Fruit fly (Drosophila melanogaster): ENCODE data around the gene NTPase.

Gene NTPase

dm6 chr2L:2878859-2879258 lies 6.8 kb downstream of the NTPase start, which contains the start of gene RabGGTb (continued):
- TF ChIP-seq CG10959 (GFP tag; IDR thresholded peaks at IDR 0.05): 0 out of 2 replicates have a peak, but pooled peaks have one; percentile 41

- peak; percentile 27 for TF ChIP-seq repo (GFP tag; optimal IDR thresholded peaks at IDR 0.05)
- peak; percentile 21; the same call in 1 of the 2 replicates for TF ChIP-seq onecut (GFP tag; IDR thresholded peaks at IDR 0.05)
- TF ChIP-seq dpn (GFP tag; optimal IDR thresholded peaks at IDR 0.05): peak; percentile 74
- peak; percentile 4 for TF ChIP-seq nau (GFP tag; optimal IDR thresholded peaks at IDR 0.05)
- peak; percentile 77 for TF ChIP-seq luna (GFP tag; optimal IDR thresholded peaks at IDR 0.05)
- TF ChIP-seq trh (GFP tag; optimal IDR thresholded peaks at IDR 0.05): peak; percentile 66
- peak; percentile 49 for TF ChIP-seq CG17568 (GFP tag; optimal IDR thresholded peaks at IDR 0.05)
- peak; percentile 46 for TF ChIP-seq sd (tag; optimal IDR thresholded peaks at IDR 0.05)
- no peak for TF ChIP-seq Awh (GFP tag; IDR thresholded peaks at IDR 0.05)
- peak; percentile 74 for TF ChIP-seq unpg (GFP tag; optimal IDR thresholded peaks at IDR 0.05)
- peak; percentile 88 for TF ChIP-seq CG13424 (tag; optimal IDR thresholded peaks at IDR 0.05)
- peak; percentile 5 for TF ChIP-seq Atf-2 (GFP tag; optimal IDR thresholded peaks at IDR 0.05)
- peak; percentile 88 for TF ChIP-seq CG8478 (optimal IDR thresholded peaks at IDR 0.05)
- TF ChIP-seq C15 (GFP tag; IDR thresholded peaks at IDR 0.05): no peak
- peak; percentile 58 for TF ChIP-seq ssp (GFP tag; IDR thresholded peaks at IDR 0.05)
- TF ChIP-seq CG32772 (GFP tag; IDR thresholded peaks at IDR 0.05): peak; percentile 36; the same call in 1 of the 2 replicates
- peak; percentile 48 for TF ChIP-seq lbe (GFP tag; optimal IDR thresholded peaks at IDR 0.05)
- TF ChIP-seq Ravus (GFP tag; IDR thresholded peaks at IDR 0.05): no peak
- peak; percentile 18 for TF ChIP-seq CG12236 (GFP tag; optimal IDR thresholded peaks at IDR 0.05)
- no peak for TF ChIP-seq vnd (GFP tag; IDR thresholded peaks at IDR 0.05; ENCODE audit: partially characterized antibody)
- TF ChIP-seq Sry-δ (GFP tag; optimal IDR thresholded peaks at IDR 0.05): peak; percentile 52
- TF ChIP-seq Hr39 (optimal IDR thresholded peaks at IDR 0.05): no peak
- TF ChIP-seq CG12299 (tag; optimal IDR thresholded peaks at IDR 0.05): peak; percentile 62
- peak; percentile 89 for TF ChIP-seq sug (tag; optimal IDR thresholded peaks at IDR 0.05)
- peak; percentile 66 for TF ChIP-seq CG12942 (GFP tag; optimal IDR thresholded peaks at IDR 0.05)
- peak; percentile 52 for TF ChIP-seq Usf (GFP tag; optimal IDR thresholded peaks at IDR 0.05)
- peak; percentile 21 for TF ChIP-seq sima (GFP tag; optimal IDR thresholded peaks at IDR 0.05)
- no peak for TF ChIP-seq ato (GFP tag; IDR thresholded peaks at IDR 0.05; ENCODE audit: partially characterized antibody)
- peak; percentile 44 for TF ChIP-seq CG18619 (GFP tag; optimal IDR thresholded peaks at IDR 0.05)
- peak; percentile 81 for TF ChIP-seq Fer1 (GFP tag; optimal IDR thresholded peaks at IDR 0.05)
- TF ChIP-seq ci (GFP tag; IDR thresholded peaks at IDR 0.05): peak; percentile 50; the same call in 1 of the 3 replicates
- peak; percentile 70 for TF ChIP-seq CG9609 (GFP tag; optimal IDR thresholded peaks at IDR 0.05)
- TF ChIP-seq gfzf (GFP tag; optimal IDR thresholded peaks at IDR 0.05): peak; percentile 11
- TF ChIP-seq tx (GFP tag; optimal IDR thresholded peaks at IDR 0.05): peak; percentile 67
- TF ChIP-seq Jarid2 (GFP tag; optimal IDR thresholded peaks at IDR 0.05): no peak
- TF ChIP-seq her (GFP tag; optimal IDR thresholded peaks at IDR 0.05): peak; percentile 69
- TF ChIP-seq gsb (GFP tag; IDR thresholded peaks at IDR 0.05): 0 out of 2 replicates have a peak, but pooled peaks have one; percentile 30
- peak; percentile 52 for TF ChIP-seq CG1792 (GFP tag; optimal IDR thresholded peaks at IDR 0.05)
- no peak for TF ChIP-seq CG43689 (GFP tag; IDR thresholded peaks at IDR 0.05)
- TF ChIP-seq bigmax (GFP tag; optimal IDR thresholded peaks at IDR 0.05): no peak
- peak; percentile 34; the same call in 1 of the 2 replicates for TF ChIP-seq wdn (GFP tag; IDR thresholded peaks at IDR 0.05)
- TF ChIP-seq pho (GFP tag; optimal IDR thresholded peaks at IDR 0.05): peak; percentile 70
- TF ChIP-seq Xbp1 (GFP tag; optimal IDR thresholded peaks at IDR 0.05): peak; percentile 79
- TF ChIP-seq HmgZ (tag; optimal IDR thresholded peaks at IDR 0.05): peak; percentile 92
- no peak for TF ChIP-seq CG3407 (GFP tag; optimal IDR thresholded peaks at IDR 0.05)
- TF ChIP-seq Gsc (GFP tag; IDR thresholded peaks at IDR 0.05): no peak
- TF ChIP-seq CG17361 (GFP tag; IDR thresholded peaks at IDR 0.05): peak; percentile 64
- peak; percentile 60 for TF ChIP-seq CG8290 (GFP tag; optimal IDR thresholded peaks at IDR 0.05)
- peak; percentile 55 to 69 for TF ChIP-seq CG8290 (tag; optimal IDR thresholded peaks at IDR 0.05)
- no peak for TF ChIP-seq toy (GFP tag; IDR thresholded peaks at IDR 0.05)
These were observed 7.5 kb downstream of the NTPase start, which contains the start of the genes Prx6a and Sbat for dm6 chr2L:2878188-2878587. Gene Prx6a (minus strand): TSS chr2L:2878232. Gene Sbat (plus strand): TSS chr2L:2878344.

All from whole organism, embryonic.